Worm (Caenorhabditis elegans) whole organism, L2 larva: ENCODE data around the gene C37C3.18.

Experiments
- C34F6.9 ChIP-seq: fragments of 150-350 bp; optimal IDR thresholded peaks from 2 replicates; lab custom pipeline; 2014; ENCODE audit warnings: missing biosample characterization, missing genetic modification characterization
- F13H6.1 ChIP-seq: sonication (generic microtip); optimal IDR thresholded peaks from 2 replicates; lab custom pipeline; 2016; ENCODE audit warnings: missing genetic modification characterization, missing compliant biosample characterization
- R02D3.7 ChIP-seq: fragments of 150-350 bp; optimal IDR thresholded peaks from 2 replicates; lab custom pipeline; 2014; ENCODE audit warnings: missing biosample characterization, missing genetic modification characterization
- Y55F3AM.14 ChIP-seq: fragments of 200-800 bp; sonication (Bioruptor generic); optimal IDR thresholded peaks from 2 replicates; lab custom pipeline; 2018; ENCODE audit warnings: mild to moderate bottlenecking, missing genetic modification characterization, missing compliant biosample characterization
- ZK546.5 ChIP-seq: sonication (generic microtip); optimal IDR thresholded peaks from 2 replicates; lab custom pipeline; 2017; ENCODE audit warnings: missing biosample characterization, missing genetic modification characterization
- alr-1 ChIP-seq: fragments of 150-350 bp; optimal IDR thresholded peaks from 2 replicates; lab custom pipeline; 2014; ENCODE audit warnings: missing biosample characterization, missing genetic modification characterization
- aly-2 ChIP-seq: fragments of 150-350 bp; optimal IDR thresholded peaks from 2 replicates; lab custom pipeline; 2014; ENCODE audit warnings: missing biosample characterization, missing genetic modification characterization
- ama-1 ChIP-seq: fragments of 150-350 bp; optimal IDR thresholded peaks from 2 replicates; lab custom pipeline; 2018; ENCODE audit warnings: inconsistent platforms
- blmp-1 ChIP-seq: sonication (generic microtip); optimal IDR thresholded peaks from 2 replicates; lab custom pipeline; 2017; ENCODE audit warnings: missing genetic modification characterization, mild to moderate bottlenecking, missing compliant biosample characterization, antibody characterized with exemption, moderate library complexity; ENCODE audit not compliant: insufficient read depth
- ceh-82 ChIP-seq: fragments of 150-350 bp; optimal IDR thresholded peaks from 2 replicates; lab custom pipeline; 2014; ENCODE audit warnings: missing biosample characterization, missing genetic modification characterization
- crh-2 ChIP-seq: sonication (generic microtip); optimal IDR thresholded peaks from 2 replicates; lab custom pipeline; 2017; ENCODE audit warnings: missing biosample characterization, missing genetic modification characterization
- elt-1 ChIP-seq: fragments of 150-350 bp; optimal IDR thresholded peaks from 2 replicates; lab custom pipeline; 2014; ENCODE audit warnings: missing biosample characterization, missing genetic modification characterization
- elt-3 ChIP-seq: sonication (generic microtip); optimal IDR thresholded peaks from 2 replicates; lab custom pipeline; 2017; ENCODE audit warnings: missing biosample characterization, missing genetic modification characterization
- fos-1 ChIP-seq: fragments of 150-350 bp; optimal IDR thresholded peaks from 2 replicates; lab custom pipeline; 2014; ENCODE audit warnings: missing biosample characterization, missing genetic modification characterization
- lin-11 ChIP-seq: fragments of 150-350 bp; sonication (generic microtip); optimal IDR thresholded peaks from 2 replicates; lab custom pipeline; 2014; ENCODE audit warnings: missing biosample characterization, missing genetic modification characterization, inconsistent platforms, mixed read lengths
- lin-13 ChIP-seq: fragments of 150-350 bp; optimal IDR thresholded peaks from 2 replicates; lab custom pipeline; 2014; ENCODE audit warnings: missing biosample characterization, missing genetic modification reagents, missing genetic modification characterization
- lin-39 ChIP-seq: fragments of 150-350 bp; optimal IDR thresholded peaks from 2 replicates; lab custom pipeline; 2014; ENCODE audit warnings: missing biosample characterization, missing genetic modification reagents, missing genetic modification characterization
- lsy-2 ChIP-seq, 2 experiments: fragments of 150-350 bp in 1 of 2; sonication (generic microtip) in 1 of 2; optimal IDR thresholded peaks; 2 replicates each; lab custom pipeline; 2014 to 2017; ENCODE audit warnings: missing biosample characterization in 2 of 2, missing genetic modification characterization in 2 of 2
- mdl-1 ChIP-seq, 2 experiments: fragments of 150-350 bp in 1 of 2; sonication (generic microtip) in 1 of 2; optimal IDR thresholded peaks; 2 replicates each; lab custom pipeline; 2017; ENCODE audit warnings: missing biosample characterization in 2 of 2, missing genetic modification characterization in 2 of 2
- nhr-10 ChIP-seq: sonication (generic microtip); optimal IDR thresholded peaks from 2 replicates; lab custom pipeline; 2017; ENCODE audit warnings: missing biosample characterization, missing genetic modification characterization
- nhr-11 ChIP-seq: fragments of 150-350 bp; optimal IDR thresholded peaks from 2 replicates; lab custom pipeline; 2014; ENCODE audit warnings: missing biosample characterization, missing genetic modification characterization
- nhr-21 ChIP-seq: fragments of 150-350 bp; optimal IDR thresholded peaks from 2 replicates; lab custom pipeline; 2014; ENCODE audit warnings: missing biosample characterization, missing genetic modification characterization
- nhr-23 ChIP-seq: fragments of 150-350 bp; optimal IDR thresholded peaks from 2 replicates; lab custom pipeline; 2014; ENCODE audit warnings: missing biosample characterization, missing genetic modification reagents, missing genetic modification characterization
- nhr-237 ChIP-seq: fragments of 150-350 bp; optimal IDR thresholded peaks from 2 replicates; lab custom pipeline; 2014; ENCODE audit warnings: missing biosample characterization, missing genetic modification characterization
- nhr-6 ChIP-seq: fragments of 150-350 bp; optimal IDR thresholded peaks from 2 replicates; lab custom pipeline; 2014; ENCODE audit warnings: missing biosample characterization, missing genetic modification characterization
- nhr-77 ChIP-seq: fragments of 150-350 bp; optimal IDR thresholded peaks from 2 replicates; lab custom pipeline; 2014; ENCODE audit warnings: missing biosample characterization, missing genetic modification characterization
- peb-1 ChIP-seq: fragments of 150-350 bp; optimal IDR thresholded peaks from 2 replicates; lab custom pipeline; 2014; ENCODE audit warnings: missing biosample characterization, missing genetic modification characterization
- skn-1 ChIP-seq: sonication (generic microtip); optimal IDR thresholded peaks from 2 replicates; lab custom pipeline; 2017; ENCODE audit warnings: missing biosample characterization, missing genetic modification characterization
- sma-3 ChIP-seq: sonication (generic microtip); optimal IDR thresholded peaks from 2 replicates; lab custom pipeline; 2016; ENCODE audit warnings: missing genetic modification reagents, missing genetic modification characterization, missing compliant biosample characterization
- sma-9 ChIP-seq, 2 experiments: fragments of 150-350 bp in 1 of 2; sonication (generic microtip) in 1 of 2; optimal IDR thresholded peaks; 2 replicates each; lab custom pipeline; 2014 to 2016; ENCODE audit warnings: missing genetic modification characterization in 2 of 2, mild to moderate bottlenecking in 1 of 2, missing biosample characterization in 1 of 2, missing compliant biosample characterization in 1 of 2, missing genetic modification reagents in 1 of 2, moderate library complexity in 1 of 2
- snpc-4 ChIP-seq: fragments of 150-350 bp; optimal IDR thresholded peaks from 2 replicates; lab custom pipeline; 2014; ENCODE audit warnings: missing biosample characterization, missing genetic modification characterization
- unc-39 ChIP-seq: fragments of 150-350 bp; optimal IDR thresholded peaks from 2 replicates; lab custom pipeline; 2014; ENCODE audit warnings: missing biosample characterization, missing genetic modification characterization
- unc-55 ChIP-seq: fragments of 150-350 bp; sonication (generic microtip); optimal IDR thresholded peaks from 3 replicates; lab custom pipeline; 2014; ENCODE audit warnings: missing biosample characterization, missing genetic modification reagents, missing genetic modification characterization
- unc-62 ChIP-seq: fragments of 150-350 bp; optimal IDR thresholded peaks from 2 replicates; lab custom pipeline; 2014; ENCODE audit warnings: missing biosample characterization, missing genetic modification reagents, missing genetic modification characterization
- zag-1 ChIP-seq: fragments of 150-350 bp; optimal IDR thresholded peaks from 2 replicates; lab custom pipeline; 2014; ENCODE audit warnings: missing biosample characterization, missing genetic modification characterization
- ztf-1 ChIP-seq: fragments of 200-800 bp; sonication (Bioruptor generic); conservative IDR thresholded peaks from 2 replicates; pipeline ENCODE4 v1.3.6; 2022; ENCODE audit warnings: missing genetic modification characterization, missing compliant biosample characterization

The C37C3.18 gene

DNA sequence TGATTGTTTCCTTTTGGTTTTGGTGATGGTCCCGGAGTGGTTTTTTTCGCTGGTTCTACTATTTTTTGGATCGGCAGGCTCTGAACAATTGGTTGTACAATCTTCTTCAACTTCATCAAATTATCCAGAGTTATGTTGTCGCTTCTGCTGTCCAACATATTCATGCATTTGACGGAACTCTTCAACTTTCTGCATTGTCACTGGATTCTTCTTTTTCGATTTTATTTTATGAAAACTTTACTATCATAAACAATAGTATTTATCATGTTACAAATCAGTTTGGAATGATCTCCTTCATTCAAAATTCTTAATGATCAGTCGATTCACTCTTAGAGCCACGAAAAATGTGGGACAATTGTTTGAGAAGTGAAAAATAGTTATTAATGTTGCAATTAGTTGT, 2.7 kb upstream of the C37C3.18 start:
- TF ChIP-seq nhr-237 (no peak), elt-3 (no peak), ZK546.5 (tag; lab: Kevin White, UChicago) (no peak), crh-2 (tag; lab: Kevin White, UChicago) (no peak), sma-3 (GFP tag; lab: Kevin White, UChicago) (no peak), lin-39 (tag; lab: Kevin White, UChicago) (no peak), nhr-21 (no peak), peb-1 (no peak), unc-62 (GFP tag; lab: Kevin White, UChicago) (no peak), ama-1 (lab: Kevin White, UChicago) (no peak), lin-11 (tag; lab: Kevin White, UChicago) (no peak), lin-13 (GFP tag; lab: Kevin White, UChicago) (no peak)

DNA sequence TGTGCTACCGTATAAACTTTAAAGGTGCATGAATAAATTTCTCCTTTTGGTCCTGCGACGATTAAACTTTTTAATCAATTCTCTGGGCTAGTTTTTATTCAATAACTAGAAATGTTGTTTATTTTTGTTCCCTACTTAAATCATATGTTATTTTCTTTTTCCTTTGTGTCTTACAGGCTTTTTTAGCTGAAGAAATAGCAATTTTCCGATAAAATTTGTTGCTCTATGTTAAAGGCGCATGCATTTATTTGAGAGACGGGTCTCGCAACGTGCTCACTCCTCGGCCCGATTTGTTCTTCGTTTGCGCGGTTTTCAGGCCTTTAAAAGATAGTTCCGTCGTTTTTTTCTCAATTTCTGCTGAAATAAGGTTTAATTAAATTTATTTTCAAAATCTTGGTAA, 893 bp upstream of the C37C3.18 start:
- TF ChIP-seq lsy-2 (tag; optimal IDR thresholded peaks at IDR 0.05; lab: Kevin White, UChicago): no peak
- no peak for TF ChIP-seq nhr-77 (tag; lab: Kevin White, UChicago)
- no peak for TF ChIP-seq crh-2 (tag; lab: Kevin White, UChicago)
- TF ChIP-seq skn-1 (tag; lab: Kevin White, UChicago): no peak
- no peak for TF ChIP-seq elt-1
- TF ChIP-seq aly-2 (tag; lab: Kevin White, UChicago): no peak
- peak; percentile 7 for TF ChIP-seq C34F6.9 (tag; lab: Kevin White, UChicago)
- TF ChIP-seq peb-1: no peak
- no peak for TF ChIP-seq unc-39
- no peak for TF ChIP-seq mdl-1 (tag; optimal IDR thresholded peaks at IDR 0.05; lab: Kevin White, UChicago)
- no peak for TF ChIP-seq ZK546.5 (tag; lab: Kevin White, UChicago)
- TF ChIP-seq nhr-10 (tag; lab: Kevin White, UChicago): no peak
- TF ChIP-seq alr-1 (tag; lab: Kevin White, UChicago): no peak
- TF ChIP-seq F13H6.1: no peak
- peak; percentile 8 for TF ChIP-seq unc-55
- no peak for TF ChIP-seq lin-13 (GFP tag; lab: Kevin White, UChicago)
- TF ChIP-seq snpc-4 (tag; lab: Kevin White, UChicago): no peak

DNA sequence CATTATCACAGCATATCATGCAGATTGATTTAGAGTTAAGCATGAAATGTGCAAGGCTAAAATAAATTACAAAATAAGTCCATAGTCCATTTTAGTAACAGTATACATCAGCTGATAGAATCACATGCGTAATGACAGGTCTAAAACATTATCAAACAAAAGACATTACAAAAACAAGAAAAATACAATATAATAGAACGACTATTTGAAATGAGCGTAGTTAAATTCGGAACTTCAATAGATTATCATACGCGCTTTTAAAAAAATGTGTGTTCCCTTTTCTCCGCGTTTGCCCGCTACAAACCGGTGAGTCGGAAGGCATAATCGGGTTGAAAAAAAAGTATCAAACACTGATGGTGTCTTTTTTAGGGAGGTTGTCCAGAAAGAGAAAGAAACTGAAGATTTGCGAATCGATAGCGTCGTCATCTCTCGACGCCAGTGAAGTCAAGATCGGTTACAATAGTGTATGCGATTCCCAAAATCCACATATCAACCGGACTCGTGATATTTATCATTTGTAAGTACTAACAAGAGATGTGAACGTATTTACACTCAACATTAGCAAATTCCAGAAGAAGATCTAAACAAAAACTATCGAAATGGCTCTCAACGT, 695 bp downstream of the C37C3.18 start, which contains the start of gene C37C3.2:
Gene C37C3.2, plus strand, starts transcription at position 563 of the 613 bp plus-strand sequence.
- TF ChIP-seq ama-1 (lab: Kevin White, UChicago) (peak; percentile 5), crh-2 (tag; lab: Kevin White, UChicago) (no peak), Y55F3AM.14 (GFP tag; lab: Kevin White, UChicago) (peak; percentile 37)

DNA sequence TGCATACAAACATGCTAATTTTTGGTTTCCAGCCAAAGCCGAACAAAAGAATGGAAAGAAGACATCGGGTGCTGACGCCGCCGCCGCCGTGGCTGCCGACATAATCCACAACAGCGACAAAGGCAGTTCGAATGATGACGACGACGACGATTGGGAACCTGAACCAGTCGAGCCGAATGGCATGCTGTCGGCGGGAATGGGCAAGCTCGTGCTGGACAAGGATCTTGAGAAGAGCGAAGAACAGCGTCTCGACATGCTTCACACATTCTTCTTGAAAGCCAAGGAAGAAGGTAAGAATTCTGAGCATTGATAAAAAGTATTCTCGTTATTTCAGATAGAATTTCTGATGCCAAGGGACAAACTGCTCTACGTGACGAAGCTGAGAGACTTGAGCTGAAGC, 1.8 kb downstream of the C37C3.18 start:
- TF ChIP-seq nhr-23 (tag; lab: Kevin White, UChicago) (no peak), zag-1 (tag; lab: Kevin White, UChicago) (no peak), R02D3.7 (tag; lab: Kevin White, UChicago) (no peak), fos-1 (tag; lab: Kevin White, UChicago) (no peak), sma-9 (GFP tag; optimal IDR thresholded peaks at IDR 0.05; lab: Kevin White, UChicago) (no peak), sma-9 (tag; optimal IDR thresholded peaks at IDR 0.05; lab: Kevin White, UChicago) (no peak), skn-1 (tag; lab: Kevin White, UChicago) (no peak), C34F6.9 (tag; lab: Kevin White, UChicago) (no peak), nhr-11 (tag; lab: Kevin White, UChicago) (no peak), nhr-77 (tag; lab: Kevin White, UChicago) (no peak), ceh-82 (tag; lab: Kevin White, UChicago) (no peak), sma-3 (GFP tag; lab: Kevin White, UChicago) (no peak), aly-2 (tag; lab: Kevin White, UChicago) (no peak), lsy-2 (tag; optimal IDR thresholded peaks at IDR 0.05; lab: Kevin White, UChicago) (no peak), ama-1 (lab: Kevin White, UChicago) (no peak), ztf-1 (GFP tag; lab: Robert Waterston, UW) (no peak), nhr-6 (no peak), Y55F3AM.14 (GFP tag; lab: Kevin White, UChicago) (no peak), nhr-21 (no peak), blmp-1 (no peak)
